Worm (Caenorhabditis elegans): Measurements from ENCODE around the gene F28A10.5.
"Not testable (repeated sequence)": the region's sequence is repeated elsewhere in the genome, so short reads cannot be mapped to it uniquely, and the experiment has no call there.

The F28A10.5 gene

ce11 chrII:850567-850966 is at the start of gene F28A10.5:
Gene F28A10.5, minus strand, starts transcription at chrII:850667.
- not testable (repeated sequence) for TF ChIP-seq nhr-23 (tag; optimal IDR thresholded peaks at IDR 0.05); sma-9 (GFP tag; optimal IDR thresholded peaks at IDR 0.05); sma-9 (tag; optimal IDR thresholded peaks at IDR 0.05); mbf-1 (tag; optimal IDR thresholded peaks at IDR 0.05)

ce11 chrII:888024-888423 is 37.6 kb upstream of the F28A10.5 start, which contains the start of gene T07D3.4:
Gene T07D3.4, plus strand, starts transcription at chrII:888309.
- TF ChIP-seq fos-1 (tag; optimal IDR thresholded peaks at IDR 0.05) (peak; percentile 61), ama-1 (optimal IDR thresholded peaks at IDR 0.05) (no peak), sma-9 (GFP tag; optimal IDR thresholded peaks at IDR 0.05) (peak; percentile 37), sma-9 (tag; optimal IDR thresholded peaks at IDR 0.05) (no peak)

ce11 chrII:884204-884603 is 33.7 kb upstream of the F28A10.5 start:
- TF ChIP-seq nhr-6 (tag; optimal IDR thresholded peaks at IDR 0.05) (no peak), fos-1 (tag; optimal IDR thresholded peaks at IDR 0.05) (peak; percentile 19)

- TF ChIP-seq sma-3 (GFP tag; optimal IDR thresholded peaks at IDR 0.05): no peak
- TF ChIP-seq egl-27 (tag; optimal IDR thresholded peaks at IDR 0.05): no peak
- TF ChIP-seq fos-1 (tag; optimal IDR thresholded peaks at IDR 0.05): peak; percentile 29
- no peak for TF ChIP-seq dmd-4 (tag; optimal IDR thresholded peaks at IDR 0.05)
- no peak for TF ChIP-seq nhr-6 (tag; optimal IDR thresholded peaks at IDR 0.05)
- no peak for TF ChIP-seq nhr-25 (tag; optimal IDR thresholded peaks at IDR 0.05)
- TF ChIP-seq peb-1 (tag; optimal IDR thresholded peaks at IDR 0.05): no peak
- no peak for TF ChIP-seq ama-1 (optimal IDR thresholded peaks at IDR 0.05)
- no peak for TF ChIP-seq snpc-4 (tag; optimal IDR thresholded peaks at IDR 0.05)
- no peak for TF ChIP-seq nhr-77 (tag; optimal IDR thresholded peaks at IDR 0.05)
- no peak for TF ChIP-seq mab-5 (tag; optimal IDR thresholded peaks at IDR 0.05)
- peak; percentile 38 for TF ChIP-seq sma-9 (GFP tag; optimal IDR thresholded peaks at IDR 0.05)
- no peak for TF ChIP-seq sma-9 (tag; optimal IDR thresholded peaks at IDR 0.05)
- TF ChIP-seq unc-39 (tag; optimal IDR thresholded peaks at IDR 0.05): no peak
- no peak for TF ChIP-seq sem-4 (tag; optimal IDR thresholded peaks at IDR 0.05)
- peak; percentile 16 for TF ChIP-seq crh-2 (tag; optimal IDR thresholded peaks at IDR 0.05)
Observed at ce11 chrII:880666-881226, 30.3 kb upstream of the F28A10.5 start.

- TF ChIP-seq unc-62 (GFP tag; optimal IDR thresholded peaks at IDR 0.05) (no peak), sma-9 (GFP tag; optimal IDR thresholded peaks at IDR 0.05) (no peak), sma-9 (tag; optimal IDR thresholded peaks at IDR 0.05) (no peak), nhr-12 (tag; optimal IDR thresholded peaks at IDR 0.05) (no peak), nhr-6 (tag; optimal IDR thresholded peaks at IDR 0.05) (no peak), sma-3 (GFP tag; optimal IDR thresholded peaks at IDR 0.05) (no peak), elt-1 (tag; optimal IDR thresholded peaks at IDR 0.05) (no peak), skn-1 (tag; optimal IDR thresholded peaks at IDR 0.05) (no peak), lsy-2 (tag; optimal IDR thresholded peaks at IDR 0.05) (no peak), ztf-4 (tag; optimal IDR thresholded peaks at IDR 0.05) (no peak), peb-1 (tag; optimal IDR thresholded peaks at IDR 0.05) (no peak), nhr-25 (tag; optimal IDR thresholded peaks at IDR 0.05) (no peak), aly-2 (tag; optimal IDR thresholded peaks at IDR 0.05) (no peak), elt-3 (tag; optimal IDR thresholded peaks at IDR 0.05) (no peak), lin-39 (tag; optimal IDR thresholded peaks at IDR 0.05) (no peak), lin-11 (tag; optimal IDR thresholded peaks at IDR 0.05) (no peak), ztf-11 (tag; optimal IDR thresholded peaks at IDR 0.05) (no peak), ceh-82 (tag; optimal IDR thresholded peaks at IDR 0.05) (no peak), crh-2 (tag; optimal IDR thresholded peaks at IDR 0.05) (no peak), ztf-1 (GFP tag; conservative IDR thresholded peaks at IDR 0.05) (no peak), ceh-16 (tag; optimal IDR thresholded peaks at IDR 0.05) (no peak)
Observed at ce11 chrII:875739-876138, 25.3 kb upstream of the F28A10.5 start.

All from whole organism, L2 larva.